Fruit fly (Drosophila melanogaster) whole organism, adult: ENCODE measurements around the gene mRpS11.

ENCODE experiments used
- CG11617 ChIP-seq: fragments of 200-800 bp; sonication (Bioruptor generic); optimal IDR thresholded peaks from 2 replicates; lab custom pipeline; 2017; ENCODE audit warnings: mild to moderate bottlenecking, missing biosample characterization, missing genetic modification reagents, missing genetic modification characterization
- CG12768 ChIP-seq: fragments of 200-800 bp; sonication (Bioruptor generic); optimal IDR thresholded peaks from 2 replicates; lab custom pipeline; 2017; ENCODE audit warnings: missing biosample characterization, missing genetic modification characterization, mild to moderate bottlenecking, moderate library complexity, missing genetic modification reagents
- CG14711 ChIP-seq: fragments of 200-800 bp; sonication (Bioruptor generic); optimal IDR thresholded peaks from 2 replicates; lab custom pipeline; 2018; ENCODE audit warnings: missing biosample characterization, mild to moderate bottlenecking, missing genetic modification characterization, moderate library complexity
- CG1620 ChIP-seq: fragments of 200-800 bp; sonication (Bioruptor generic); optimal IDR thresholded peaks from 2 replicates; lab custom pipeline; 2016; ENCODE audit warnings: missing biosample characterization, missing genetic modification characterization
- CG33017 ChIP-seq: fragments of 200-800 bp; sonication (Bioruptor generic); optimal IDR thresholded peaks from 2 replicates; lab custom pipeline; 2018; ENCODE audit warnings: missing biosample characterization, mild to moderate bottlenecking, missing genetic modification characterization, moderate library complexity
- CG5204 ChIP-seq: fragments of 200-800 bp; sonication (Bioruptor generic); optimal IDR thresholded peaks from 2 replicates; lab custom pipeline; 2016; ENCODE audit warnings: missing biosample characterization, missing genetic modification characterization
- CG7045 ChIP-seq: fragments of 200-800 bp; sonication (Bioruptor generic); optimal IDR thresholded peaks from 2 replicates; lab custom pipeline; 2017; ENCODE audit warnings: missing biosample characterization, mild to moderate bottlenecking, missing genetic modification characterization
- CG7101 ChIP-seq: fragments of 200-800 bp; sonication (Bioruptor generic); optimal IDR thresholded peaks from 2 replicates; lab custom pipeline; 2018; ENCODE audit warnings: missing biosample characterization, mild to moderate bottlenecking, missing genetic modification characterization, moderate library complexity
- Clk ChIP-seq: fragments of 200-800 bp; sonication (Bioruptor generic); optimal IDR thresholded peaks from 2 replicates; lab custom pipeline; 2017; ENCODE audit warnings: missing biosample characterization, missing genetic modification characterization
- Crg-1 ChIP-seq: fragments of 200-800 bp; sonication (Bioruptor generic); optimal IDR thresholded peaks from 2 replicates; lab custom pipeline; 2016; ENCODE audit warnings: missing biosample characterization, missing genetic modification characterization
- Hr96 ChIP-seq: fragments of 200-800 bp; sonication (Bioruptor generic); optimal IDR thresholded peaks from 2 replicates; lab custom pipeline; 2016; ENCODE audit warnings: missing biosample characterization, missing genetic modification characterization
- Mnt ChIP-seq: fragments of 200-800 bp; sonication (Bioruptor generic); optimal IDR thresholded peaks from 2 replicates; lab custom pipeline; 2016; ENCODE audit warnings: missing biosample characterization, mild to moderate bottlenecking, missing genetic modification characterization
- bab1 ChIP-seq: fragments of 200-800 bp; sonication (Bioruptor generic); optimal IDR thresholded peaks from 3 replicates; lab custom pipeline; 2019; ENCODE audit warnings: missing biosample characterization, mild to moderate bottlenecking, missing genetic modification characterization, moderate library complexity
- cic ChIP-seq: fragments of 200-800 bp; sonication (Bioruptor generic); optimal IDR thresholded peaks from 2 replicates; lab custom pipeline; 2017; ENCODE audit warnings: missing biosample characterization, mild to moderate bottlenecking, missing genetic modification characterization, moderate library complexity
- cnc ChIP-seq, 2 experiments: fragments of >200 bp; optimal IDR thresholded peaks; 2 replicates each; lab custom pipeline; 2017
- kay ChIP-seq: fragments of 200-800 bp; sonication (Bioruptor generic); peaks from one replicate; lab custom pipeline; 2016; ENCODE audit warnings: missing biosample characterization, missing genetic modification characterization, borderline replicate concordance
- ovo ChIP-seq: fragments of 200-800 bp; sonication (Bioruptor generic); optimal IDR thresholded peaks from 2 replicates; lab custom pipeline; 2016; ENCODE audit warnings: missing biosample characterization, missing genetic modification characterization
- pad ChIP-seq: fragments of 200-800 bp; sonication (Bioruptor generic); optimal IDR thresholded peaks from 3 replicates; lab custom pipeline; 2017; ENCODE audit warnings: missing biosample characterization, missing genetic modification characterization, mild to moderate bottlenecking, moderate library complexity, missing genetic modification reagents
- tj ChIP-seq: fragments of 200-800 bp; sonication (Bioruptor generic); optimal IDR thresholded peaks from 3 replicates; lab custom pipeline; 2017; ENCODE audit warnings: missing biosample characterization, mild to moderate bottlenecking, missing genetic modification characterization, moderate library complexity
- toe ChIP-seq: fragments of 200-800 bp; sonication (Bioruptor generic); optimal IDR thresholded peaks from 2 replicates; lab custom pipeline; 2016; ENCODE audit warnings: missing biosample characterization, missing genetic modification characterization

The mRpS11 gene

dm6 chr3R:17056905-17057251 lies 15.7 kb upstream of the mRpS11 start:
- TF ChIP-seq kay (GFP tag; lab: Kevin White, UChicago) (no peak), CG14711 (no peak), cnc (optimal IDR thresholded peaks at IDR 0.05; lab: Kevin White, UChicago) (no peak)

dm6 chr3R:17059100-17059810 lies 13.3 kb upstream of the mRpS11 start:
- TF ChIP-seq CG1620 (GFP tag; lab: Kevin White, UChicago), result no peak
- TF ChIP-seq CG11617 (GFP tag; lab: Kevin White, UChicago), result peak; percentile 56
- peak; percentile 33 for TF ChIP-seq toe (GFP tag; lab: Kevin White, UChicago)
- TF ChIP-seq CG33017 (tag; lab: Kevin White, UChicago), result peak; percentile 4
- no peak for TF ChIP-seq cnc (optimal IDR thresholded peaks at IDR 0.05; lab: Kevin White, UChicago)
- no peak for TF ChIP-seq ovo (GFP tag; lab: Kevin White, UChicago)
- TF ChIP-seq Clk (GFP tag; lab: Kevin White, UChicago), result no peak
- TF ChIP-seq Mnt (GFP tag; lab: Kevin White, UChicago), result peak; percentile 78
- TF ChIP-seq Crg-1 (GFP tag; lab: Kevin White, UChicago), result peak; percentile 28
- TF ChIP-seq CG7045 (GFP tag; lab: Kevin White, UChicago), result no peak
- no peak for TF ChIP-seq kay (GFP tag; lab: Kevin White, UChicago)
- peak; percentile 58 for TF ChIP-seq cic (GFP tag; lab: Kevin White, UChicago)
- no peak for TF ChIP-seq bab1 (GFP tag; lab: Kevin White, UChicago)
- TF ChIP-seq CG12768 (GFP tag; lab: Kevin White, UChicago), result peak; percentile 57
- TF ChIP-seq CG14711, result no peak
- peak; percentile 52 for TF ChIP-seq CG5204 (GFP tag; lab: Kevin White, UChicago)
- TF ChIP-seq Hr96 (GFP tag; lab: Kevin White, UChicago), result no peak
- TF ChIP-seq pad (GFP tag; lab: Kevin White, UChicago), result peak; percentile 1
- peak; percentile 34 for TF ChIP-seq CG7101
- TF ChIP-seq tj, result peak; percentile 68

- TF ChIP-seq cnc (optimal IDR thresholded peaks at IDR 0.05; lab: Kevin White, UChicago), result peak; percentile 4 to 56
- TF ChIP-seq Mnt (GFP tag; lab: Kevin White, UChicago), result peak; percentile 69
- no peak for TF ChIP-seq CG7101
These were observed 12.7 kb upstream of the mRpS11 start for dm6 chr3R:17059811-17060169.

DNA sequence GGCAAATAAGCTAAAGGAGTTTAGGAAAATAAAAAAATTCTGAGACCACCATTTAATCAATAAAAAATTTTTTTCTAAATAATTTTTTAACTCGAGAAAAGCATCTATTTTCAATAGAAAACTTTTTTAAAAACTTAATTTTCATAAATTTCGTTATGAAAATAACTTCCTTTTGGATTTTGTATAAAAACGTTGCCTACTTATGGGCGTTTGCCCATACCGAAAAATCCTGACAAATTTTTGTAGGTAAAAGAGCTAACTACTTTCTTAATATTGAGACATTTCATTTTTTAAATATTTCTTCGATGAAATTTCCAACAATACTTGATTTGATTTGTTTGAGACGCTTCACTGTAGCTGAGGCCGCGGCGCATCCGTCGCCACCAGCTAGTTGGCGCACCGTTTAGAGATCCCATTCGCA lies 12.3 kb upstream of the mRpS11 start:
- TF ChIP-seq Mnt (GFP tag; lab: Kevin White, UChicago), result no peak
- TF ChIP-seq toe (GFP tag; lab: Kevin White, UChicago), result peak; percentile 12
- TF ChIP-seq CG7101, result peak; percentile 25
- no peak for TF ChIP-seq CG33017 (tag; lab: Kevin White, UChicago)
- TF ChIP-seq Crg-1 (GFP tag; lab: Kevin White, UChicago), result no peak
- peak; percentile 42 for TF ChIP-seq Hr96 (GFP tag; lab: Kevin White, UChicago)
- TF ChIP-seq bab1 (GFP tag; lab: Kevin White, UChicago), result no peak
- peak; percentile 68 for TF ChIP-seq kay (GFP tag; lab: Kevin White, UChicago)
- no peak for TF ChIP-seq tj
- no peak for TF ChIP-seq ovo (GFP tag; lab: Kevin White, UChicago)
- peak; percentile 46 for TF ChIP-seq CG7045 (GFP tag; lab: Kevin White, UChicago)
- no peak for TF ChIP-seq cnc (optimal IDR thresholded peaks at IDR 0.05; lab: Kevin White, UChicago)
- peak; percentile 74 for TF ChIP-seq CG5204 (GFP tag; lab: Kevin White, UChicago)
- no peak for TF ChIP-seq CG1620 (GFP tag; lab: Kevin White, UChicago)
- TF ChIP-seq CG14711, result no peak
- peak; percentile 51 for TF ChIP-seq CG11617 (GFP tag; lab: Kevin White, UChicago)
- no peak for TF ChIP-seq cic (GFP tag; lab: Kevin White, UChicago)
- TF ChIP-seq Clk (GFP tag; lab: Kevin White, UChicago), result no peak
- TF ChIP-seq pad (GFP tag; lab: Kevin White, UChicago), result no peak
- no peak for TF ChIP-seq CG12768 (GFP tag; lab: Kevin White, UChicago)

DNA sequence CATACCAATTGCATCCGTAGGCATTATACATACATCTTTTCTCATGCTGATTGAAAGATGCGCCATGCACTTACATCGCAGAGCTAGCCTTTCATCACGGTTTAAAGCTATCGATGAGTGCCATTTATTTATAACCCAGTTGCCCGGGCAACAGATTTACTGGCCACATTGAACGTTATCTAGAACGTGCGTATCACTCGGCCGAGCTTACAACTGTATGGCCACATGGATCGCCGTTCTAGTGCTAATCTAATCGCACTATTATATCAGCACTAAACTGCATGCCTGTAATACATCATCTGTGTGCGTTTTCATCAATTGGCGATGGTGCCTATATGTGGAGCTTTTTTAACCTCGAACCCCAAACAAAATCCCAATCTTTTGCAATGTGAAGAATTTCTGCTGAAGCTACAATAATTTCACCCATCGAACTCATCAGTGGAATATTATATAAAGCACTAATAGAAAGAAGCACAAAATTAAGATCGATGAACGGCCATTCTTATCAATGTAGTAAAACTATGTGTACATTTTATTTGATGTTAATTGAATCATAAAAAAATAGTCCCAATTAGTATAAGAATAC lies 11.6 kb upstream of the mRpS11 start:
- TF ChIP-seq Mnt (GFP tag; lab: Kevin White, UChicago) (peak; percentile 64), cic (GFP tag; lab: Kevin White, UChicago) (peak; percentile 85), CG12768 (GFP tag; lab: Kevin White, UChicago) (no peak)

dm6 chr3R:17061736-17062371 lies 10.7 kb upstream of the mRpS11 start:
- TF ChIP-seq cnc (optimal IDR thresholded peaks at IDR 0.05; lab: Kevin White, UChicago), result no peak
- no peak for TF ChIP-seq Crg-1 (GFP tag; lab: Kevin White, UChicago)
- no peak for TF ChIP-seq CG7045 (GFP tag; lab: Kevin White, UChicago)
- no peak for TF ChIP-seq CG1620 (GFP tag; lab: Kevin White, UChicago)
- no peak for TF ChIP-seq kay (GFP tag; lab: Kevin White, UChicago)
- no peak for TF ChIP-seq toe (GFP tag; lab: Kevin White, UChicago)
- no peak for TF ChIP-seq tj
- TF ChIP-seq cic (GFP tag; lab: Kevin White, UChicago), result no peak
